Fruit fly (Drosophila melanogaster): ENCODE results near the gene FoxP.

DNA sequence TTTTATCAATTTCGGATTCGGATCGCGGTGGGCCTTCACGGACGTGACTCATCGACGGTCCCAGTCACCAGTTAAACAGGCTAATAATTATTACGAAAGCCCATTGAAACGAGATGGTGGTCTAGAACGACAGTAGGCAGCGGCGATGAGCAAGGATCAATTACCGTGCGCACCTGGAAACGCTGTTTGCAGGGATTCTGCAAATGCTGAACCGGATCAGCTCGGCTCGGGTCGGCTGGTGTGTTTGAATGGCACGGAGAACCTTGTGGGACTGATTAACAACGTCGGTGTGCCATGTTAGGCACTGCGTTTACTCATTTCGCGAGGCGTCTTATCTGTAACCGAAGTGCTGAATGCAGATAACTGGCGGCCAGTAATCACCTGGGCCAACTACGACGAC lies 43.5 kb upstream of the FoxP start, which contains the start of gene Whamy:
- TF ChIP-seq Oli (tag; optimal IDR thresholded peaks at IDR 0.05) (no peak), bcd (GFP tag; optimal IDR thresholded peaks at IDR 0.05) (no peak), MBD-R2 (GFP tag; IDR thresholded peaks at IDR 0.05) (no peak), cwo (GFP tag; optimal IDR thresholded peaks at IDR 0.05) (no peak), Lim3 (GFP tag; IDR thresholded peaks at IDR 0.05) (no peak), D19A (tag; optimal IDR thresholded peaks at IDR 0.05) (no peak), Fer3 (tag; optimal IDR thresholded peaks at IDR 0.05) (no peak), schlank (tag; optimal IDR thresholded peaks at IDR 0.05) (no peak), Nf-YC (tag; optimal IDR thresholded peaks at IDR 0.05) (no peak), scrt (GFP tag; optimal IDR thresholded peaks at IDR 0.05) (no peak), corto (GFP tag; optimal IDR thresholded peaks at IDR 0.05) (no peak), ac (GFP tag; optimal IDR thresholded peaks at IDR 0.05) (no peak), CG10979 (tag; optimal IDR thresholded peaks at IDR 0.05) (no peak), twi (tag; optimal IDR thresholded peaks at IDR 0.05) (no peak)
